Worm (Caenorhabditis elegans) whole organism, L2 larva: ENCODE data around the gene C04A11.1.

Experiments
- crh-2 ChIP-seq: sonication (generic microtip); optimal IDR thresholded peaks from 2 replicates; lab custom pipeline; 2017; ENCODE audit warnings: missing biosample characterization, missing genetic modification characterization
- egl-27 ChIP-seq: sonication (generic microtip); optimal IDR thresholded peaks from 3 replicates; lab custom pipeline; 2017; ENCODE audit warnings: missing biosample characterization, missing genetic modification reagents, missing genetic modification characterization
- elt-3 ChIP-seq: sonication (generic microtip); optimal IDR thresholded peaks from 2 replicates; lab custom pipeline; 2017; ENCODE audit warnings: missing biosample characterization, missing genetic modification characterization
- lin-11 ChIP-seq: fragments of 150-350 bp; sonication (generic microtip); optimal IDR thresholded peaks from 2 replicates; lab custom pipeline; 2014; ENCODE audit warnings: missing biosample characterization, missing genetic modification characterization, inconsistent platforms, mixed read lengths
- nhr-6 ChIP-seq: fragments of 150-350 bp; optimal IDR thresholded peaks from 2 replicates; lab custom pipeline; 2014; ENCODE audit warnings: missing biosample characterization, missing genetic modification characterization
- nhr-77 ChIP-seq: fragments of 150-350 bp; optimal IDR thresholded peaks from 2 replicates; lab custom pipeline; 2014; ENCODE audit warnings: missing biosample characterization, missing genetic modification characterization
- unc-39 ChIP-seq: fragments of 150-350 bp; optimal IDR thresholded peaks from 2 replicates; lab custom pipeline; 2014; ENCODE audit warnings: missing biosample characterization, missing genetic modification characterization
- unc-55 ChIP-seq: fragments of 150-350 bp; sonication (generic microtip); optimal IDR thresholded peaks from 3 replicates; lab custom pipeline; 2014; ENCODE audit warnings: missing biosample characterization, missing genetic modification reagents, missing genetic modification characterization
- unc-62 ChIP-seq: fragments of 150-350 bp; optimal IDR thresholded peaks from 2 replicates; lab custom pipeline; 2014; ENCODE audit warnings: missing biosample characterization, missing genetic modification reagents, missing genetic modification characterization
- zag-1 ChIP-seq: fragments of 150-350 bp; optimal IDR thresholded peaks from 2 replicates; lab custom pipeline; 2014; ENCODE audit warnings: missing biosample characterization, missing genetic modification characterization
- ztf-11 ChIP-seq: sonication (generic microtip); optimal IDR thresholded peaks from 2 replicates; lab custom pipeline; 2017; ENCODE audit warnings: missing biosample characterization, missing genetic modification characterization
- ztf-4 ChIP-seq: fragments of 150-350 bp; optimal IDR thresholded peaks from 2 replicates; lab custom pipeline; 2014; ENCODE audit warnings: missing biosample characterization, missing genetic modification characterization

DNA sequence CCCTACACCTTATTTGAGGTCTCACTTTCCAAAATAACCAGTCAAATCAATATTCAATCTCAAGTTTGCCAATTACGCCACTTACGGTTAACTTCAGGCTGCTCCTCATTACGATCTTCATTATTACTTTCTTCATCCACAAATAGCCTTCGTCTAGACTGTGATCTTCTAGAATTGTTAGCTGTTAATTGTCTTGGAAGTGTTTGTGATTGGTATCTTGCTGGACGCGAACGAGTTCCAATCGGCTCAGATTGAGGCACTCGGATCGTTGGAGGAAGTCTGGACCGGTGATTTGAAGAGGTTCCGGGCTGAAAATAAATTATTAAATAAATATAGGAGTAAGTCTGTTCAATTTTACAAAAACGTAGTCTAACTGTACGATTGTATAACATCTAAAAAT, 6.6 kb downstream of the C04A11.1 start:
- TF ChIP-seq nhr-6 (tag; lab: Kevin White, UChicago): no peak
- no peak for TF ChIP-seq unc-62 (GFP tag; lab: Kevin White, UChicago)
- no peak for TF ChIP-seq ztf-11 (tag; lab: Kevin White, UChicago)
- TF ChIP-seq unc-39 (tag; lab: Kevin White, UChicago): no peak
- no peak for TF ChIP-seq lin-11 (tag; lab: Kevin White, UChicago)
- TF ChIP-seq unc-55 (GFP tag; lab: Kevin White, UChicago): no peak
- TF ChIP-seq ztf-4: no peak
- TF ChIP-seq nhr-77 (tag; lab: Kevin White, UChicago): no peak
- TF ChIP-seq elt-3: no peak
- TF ChIP-seq zag-1: no peak
- no peak for TF ChIP-seq crh-2
- TF ChIP-seq egl-27 (tag; lab: Kevin White, UChicago): no peak
